Worm (Caenorhabditis elegans) whole organism, L4 larva: ENCODE data around the gene K01A6.5.

Experiments
- D1046.2 ChIP-seq: fragments of 200-800 bp; sonication (Bioruptor generic); IDR thresholded peaks from 2 replicates; pipeline ENCODE4 v1.3.6; 2022; ENCODE audit warnings: missing genetic modification characterization, missing compliant biosample characterization
- F10B5.3 ChIP-seq: sonication (generic microtip); optimal IDR thresholded peaks from 2 replicates; lab custom pipeline; 2016; ENCODE audit warnings: mild to moderate bottlenecking, missing genetic modification characterization, missing compliant biosample characterization
- F26F4.8 ChIP-seq: fragments of 200-800 bp; sonication (Bioruptor generic); conservative IDR thresholded peaks from 2 replicates; pipeline ENCODE4 v1.3.6; 2022; ENCODE audit warnings: missing genetic modification characterization, missing compliant biosample characterization
- F37D6.2 ChIP-seq: sonication (generic microtip); optimal IDR thresholded peaks from 2 replicates; lab custom pipeline; 2016; ENCODE audit warnings: mild to moderate bottlenecking, missing genetic modification characterization, missing compliant biosample characterization
- F44E2.7 ChIP-seq: fragments of 200-800 bp; sonication (Bioruptor generic); IDR thresholded peaks from 2 replicates; pipeline ENCODE4 v2.1.2; 2022; ENCODE audit warnings: missing genetic modification characterization, missing compliant biosample characterization
- Y48G9A.11 ChIP-seq: fragments of 200-800 bp; sonication (Bioruptor generic); IDR thresholded peaks from 2 replicates; pipeline ENCODE4 v1.3.6; 2022; ENCODE audit warnings: missing genetic modification reagents, missing genetic modification characterization, missing compliant biosample characterization
- ZK337.2 ChIP-seq: fragments of 200-800 bp; sonication (Bioruptor generic); IDR thresholded peaks from 2 replicates; pipeline ENCODE4 v1.3.6; 2022; ENCODE audit warnings: missing genetic modification reagents, missing genetic modification characterization, missing compliant biosample characterization
- aha-1 ChIP-seq: fragments of 150-350 bp; peaks from one replicate; lab custom pipeline; 2014; ENCODE audit warnings: missing biosample characterization, missing genetic modification characterization
- aly-2 ChIP-seq: sonication (generic microtip); optimal IDR thresholded peaks from 2 replicates; lab custom pipeline; 2018; ENCODE audit warnings: missing biosample characterization, missing genetic modification characterization
- arid-1 ChIP-seq: fragments of 200-800 bp; sonication (Bioruptor generic); conservative IDR thresholded peaks from 2 replicates; pipeline ENCODE4 v1.3.6; 2022; ENCODE audit warnings: missing genetic modification reagents, missing genetic modification characterization, missing compliant biosample characterization
- ceh-82 ChIP-seq: sonication (generic microtip); optimal IDR thresholded peaks from 2 replicates; lab custom pipeline; 2017; ENCODE audit warnings: missing biosample characterization, missing genetic modification characterization
- ctbp-1 ChIP-seq: fragments of 200-800 bp; sonication (Bioruptor generic); IDR thresholded peaks from 2 replicates; pipeline ENCODE4 v1.3.6; 2022; ENCODE audit warnings: missing genetic modification reagents, missing genetic modification characterization, missing compliant biosample characterization
- daf-8 ChIP-seq: fragments of 200-800 bp; sonication (Bioruptor generic); IDR thresholded peaks from 2 replicates; pipeline ENCODE4 v1.3.6; 2022; ENCODE audit warnings: missing genetic modification characterization, missing compliant biosample characterization
- duxl-1 ChIP-seq: sonication (generic microtip); optimal IDR thresholded peaks from 2 replicates; lab custom pipeline; 2016; ENCODE audit warnings: mild to moderate bottlenecking, missing genetic modification characterization, moderate library complexity, missing compliant biosample characterization; ENCODE audit not compliant: poor library complexity
- dve-1 ChIP-seq: sonication (generic microtip); optimal IDR thresholded peaks from 2 replicates; lab custom pipeline; 2017; ENCODE audit warnings: antibody characterized with exemption, mild to moderate bottlenecking, missing genetic modification characterization, missing compliant biosample characterization; ENCODE audit not compliant: insufficient read depth
- egl-27 ChIP-seq: sonication (generic microtip); optimal IDR thresholded peaks from 3 replicates; lab custom pipeline; 2017; ENCODE audit warnings: missing biosample characterization, missing genetic modification reagents, missing genetic modification characterization
- egl-43 ChIP-seq: fragments of 200-800 bp; sonication (Bioruptor generic); IDR thresholded peaks from 2 replicates; pipeline ENCODE4 v1.3.6; 2022; ENCODE audit warnings: missing genetic modification reagents, missing genetic modification characterization, missing compliant biosample characterization
- fkh-10 ChIP-seq: fragments of 150-350 bp; optimal IDR thresholded peaks from 2 replicates; lab custom pipeline; 2014; ENCODE audit warnings: missing biosample characterization, missing genetic modification reagents, missing genetic modification characterization
- gei-8 ChIP-seq: fragments of 200-800 bp; sonication (Bioruptor generic); optimal IDR thresholded peaks from 2 replicates; lab custom pipeline; 2018; ENCODE audit warnings: mild to moderate bottlenecking, missing genetic modification characterization, missing compliant biosample characterization
- hif-1 ChIP-seq, 2 experiments: sonication (generic microtip); optimal IDR thresholded peaks; 2 replicates each; lab custom pipeline; 2016 to 2017; ENCODE audit warnings: missing compliant biosample characterization in 2 of 2, missing genetic modification characterization in 2 of 2, missing genetic modification reagents in 2 of 2, missing genotype in 2 of 2, mild to moderate bottlenecking in 1 of 2
- hlh-30 ChIP-seq: sonication (generic microtip); optimal IDR thresholded peaks from 2 replicates; lab custom pipeline; 2017; ENCODE audit warnings: antibody characterized with exemption, mild to moderate bottlenecking, missing genetic modification characterization, missing compliant biosample characterization; ENCODE audit not compliant: insufficient read depth
- lin-15B ChIP-seq: fragments of 150-350 bp; sonication (generic microtip); optimal IDR thresholded peaks from 3 replicates; lab custom pipeline; 2014; ENCODE audit warnings: missing biosample characterization, missing genetic modification characterization
- lir-3 ChIP-seq: sonication (generic microtip); optimal IDR thresholded peaks from 2 replicates; lab custom pipeline; 2016; ENCODE audit warnings: mild to moderate bottlenecking, missing genetic modification characterization, missing compliant biosample characterization
- lsy-2 ChIP-seq, 2 experiments: fragments of 150-350 bp in 1 of 2; sonication (generic microtip) in 1 of 2; optimal IDR thresholded peaks; 2 replicates each; lab custom pipeline; 2014 to 2017; ENCODE audit warnings: missing biosample characterization in 2 of 2, missing genetic modification characterization in 2 of 2
- madf-5 ChIP-seq, 2 experiments: fragments of 200-800 bp; sonication (Bioruptor generic); IDR thresholded peaks; 2 replicates each; pipeline ENCODE4 v1.3.6; 2022; ENCODE audit warnings: missing compliant biosample characterization in 2 of 2, missing genetic modification characterization in 2 of 2
- madf-9 ChIP-seq: fragments of 200-800 bp; sonication (Bioruptor generic); conservative IDR thresholded peaks from 2 replicates; pipeline ENCODE4 v1.3.6; 2022; ENCODE audit warnings: missing genetic modification reagents, missing genetic modification characterization, missing compliant biosample characterization
- mdl-1 ChIP-seq, 2 experiments: fragments of 150-350 bp in 1 of 2; sonication (generic microtip) in 1 of 2; optimal IDR thresholded peaks; 2 replicates each; lab custom pipeline; 2014 to 2017; ENCODE audit warnings: missing biosample characterization in 2 of 2, missing genetic modification characterization in 2 of 2
- mdt-29 ChIP-seq: fragments of 200-800 bp; sonication (Bioruptor generic); IDR thresholded peaks from 2 replicates; pipeline ENCODE4 v1.3.6; 2022; ENCODE audit warnings: missing genetic modification reagents, missing genetic modification characterization, missing compliant biosample characterization
- mxl-2 ChIP-seq: fragments of 200-800 bp; sonication (Bioruptor generic); conservative IDR thresholded peaks from 2 replicates; pipeline ENCODE4 v1.3.6; 2022; ENCODE audit warnings: missing genetic modification reagents, missing genetic modification characterization, missing compliant biosample characterization
- nhr-10 ChIP-seq: fragments of 150-350 bp; optimal IDR thresholded peaks from 2 replicates; lab custom pipeline; 2014; ENCODE audit warnings: missing biosample characterization, missing genetic modification characterization
- nhr-102 ChIP-seq: sonication (generic microtip); optimal IDR thresholded peaks from 2 replicates; lab custom pipeline; 2016; ENCODE audit warnings: mild to moderate bottlenecking, missing genetic modification characterization, moderate library complexity, missing compliant biosample characterization
- nhr-11 ChIP-seq: fragments of 150-350 bp; optimal IDR thresholded peaks from 2 replicates; lab custom pipeline; 2014; ENCODE audit warnings: missing biosample characterization, missing genetic modification characterization
- nhr-28 ChIP-seq: fragments of 150-350 bp; optimal IDR thresholded peaks from 2 replicates; lab custom pipeline; 2014; ENCODE audit warnings: missing biosample characterization, missing genetic modification characterization
- nhr-41 ChIP-seq: fragments of 200-800 bp; sonication (Bioruptor generic); IDR thresholded peaks from 2 replicates; pipeline ENCODE4 v1.3.6; 2022; ENCODE audit warnings: missing genetic modification reagents, missing genetic modification characterization, missing compliant biosample characterization
- nhr-48 ChIP-seq: sonication (generic microtip); optimal IDR thresholded peaks from 2 replicates; lab custom pipeline; 2016; ENCODE audit warnings: mild to moderate bottlenecking, missing genetic modification characterization, missing compliant biosample characterization
- nhr-6 ChIP-seq: fragments of 150-350 bp; optimal IDR thresholded peaks from 2 replicates; lab custom pipeline; 2014; ENCODE audit warnings: missing biosample characterization, missing genetic modification characterization
- nhr-76 ChIP-seq: fragments of 150-350 bp; optimal IDR thresholded peaks from 2 replicates; lab custom pipeline; 2014; ENCODE audit warnings: missing biosample characterization, missing genetic modification characterization
- pha-4 ChIP-seq, 2 experiments: fragments of 150-350 bp in 1 of 2; fragments of 200-800 bp in 1 of 2; sonication (Bioruptor generic) in 1 of 2; IDR thresholded peaks in 1 of 2; optimal IDR thresholded peaks in 1 of 2; 2 replicates each; pipeline versions ENCODE4 v1.3.6 to Lab custom; 2014 to 2022; ENCODE audit warnings: missing genetic modification characterization in 2 of 2, missing genetic modification reagents in 2 of 2, missing biosample characterization in 1 of 2, missing compliant biosample characterization in 1 of 2
- php-3 ChIP-seq: fragments of 200-800 bp; sonication (Bioruptor generic); IDR thresholded peaks from 2 replicates; pipeline ENCODE4 v1.3.6; 2022; ENCODE audit warnings: missing genetic modification reagents, missing genetic modification characterization, missing compliant biosample characterization
- rbr-2 ChIP-seq: sonication (generic microtip); optimal IDR thresholded peaks from 2 replicates; lab custom pipeline; 2016; ENCODE audit warnings: missing genotype, missing genetic modification characterization, missing compliant biosample characterization
- sdz-12 ChIP-seq: fragments of 200-800 bp; sonication (Bioruptor generic); optimal IDR thresholded peaks from 2 replicates; lab custom pipeline; 2018; ENCODE audit warnings: mild to moderate bottlenecking, missing genetic modification characterization, missing compliant biosample characterization
- set-16 ChIP-seq: fragments of 200-800 bp; sonication (Bioruptor generic); IDR thresholded peaks from 2 replicates; pipeline ENCODE4 v1.3.6; 2022; ENCODE audit warnings: missing genetic modification reagents, missing genetic modification characterization, missing compliant biosample characterization
- tag-97 ChIP-seq: fragments of 200-800 bp; sonication (Bioruptor generic); IDR thresholded peaks from 2 replicates; pipeline ENCODE4 v1.3.6; 2022; ENCODE audit warnings: missing genetic modification characterization, missing compliant biosample characterization
- unc-39 ChIP-seq: sonication (generic microtip); optimal IDR thresholded peaks from 2 replicates; lab custom pipeline; 2017; ENCODE audit warnings: missing biosample characterization, missing genetic modification characterization
- unc-62 ChIP-seq, 3 experiments: fragments of 150-350 bp in 1 of 3; sonication (generic microtip); optimal IDR thresholded peaks in 2 of 3; peaks in 1 of 3; 1 replicate in 1 of 3; 2 replicates in 2 of 3; lab custom pipeline; 2014 to 2017; ENCODE audit warnings: missing biosample characterization in 3 of 3, missing genetic modification characterization in 3 of 3, missing genetic modification reagents in 3 of 3, missing genotype in 1 of 3
- zfp-2 ChIP-seq: sonication (generic microtip); optimal IDR thresholded peaks from 2 replicates; lab custom pipeline; 2016; ENCODE audit warnings: mild to moderate bottlenecking, missing genetic modification characterization, missing compliant biosample characterization
- zip-11 ChIP-seq: fragments of 200-800 bp; sonication (Bioruptor generic); IDR thresholded peaks from 2 replicates; pipeline ENCODE4 v1.3.6; 2022; ENCODE audit warnings: missing genetic modification characterization, missing compliant biosample characterization
- ztf-7 ChIP-seq: fragments of 150-350 bp; optimal IDR thresholded peaks from 2 replicates; lab custom pipeline; 2014; ENCODE audit warnings: missing biosample characterization, missing genetic modification characterization

The K01A6.5 gene

DNA sequence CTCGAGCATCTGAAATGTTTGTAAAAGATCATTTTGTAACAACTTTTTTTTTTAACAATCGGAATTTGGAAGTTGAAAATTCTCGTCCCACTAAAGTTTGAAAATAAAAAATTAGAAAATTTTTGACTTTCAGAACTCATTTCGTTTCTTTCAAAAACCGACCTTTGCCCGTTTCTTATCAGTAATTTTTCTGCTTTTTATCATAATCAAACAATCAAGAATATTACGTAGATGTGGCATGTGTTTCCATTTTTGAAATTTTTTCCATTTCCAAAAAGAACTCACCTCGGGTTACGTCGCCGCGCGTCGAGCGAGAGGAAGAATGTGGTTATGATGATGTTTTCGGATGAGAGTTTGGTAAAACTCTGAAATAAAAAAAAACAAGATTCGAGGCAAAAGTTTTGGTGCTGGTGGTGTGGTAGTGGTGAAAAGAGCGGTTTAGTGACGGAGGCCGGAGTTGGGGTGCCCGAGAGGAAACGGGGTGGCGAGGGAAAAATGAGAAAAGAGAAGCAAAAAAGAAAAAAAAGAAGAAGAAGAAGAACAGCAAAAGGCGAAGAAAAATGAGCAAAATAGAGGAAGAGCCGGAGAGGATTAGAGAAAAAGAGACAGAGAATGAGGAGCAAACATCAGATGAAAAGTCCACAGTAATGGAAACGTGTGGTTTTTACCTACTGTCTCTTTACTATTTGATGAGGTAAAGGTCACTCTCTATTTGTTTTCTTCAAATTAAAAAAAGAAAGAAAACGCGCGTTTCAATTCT, 18.4 kb downstream of the K01A6.5 start, which contains the start of gene T12A7.2 (continued):
- TF ChIP-seq mdt-29 (no peak), nhr-48 (tag; lab: Kevin White, UChicago) (no peak), F44E2.7 (no peak), mxl-2 (GFP tag; lab: Robert Waterston, UW) (no peak), duxl-1 (no peak), zip-11 (GFP tag; lab: Robert Waterston, UW) (no peak), ztf-7 (no peak), nhr-28 (no peak), set-16 (GFP tag; lab: Robert Waterston, UW) (peak; percentile 52), lin-15B (tag; lab: Kevin White, UChicago) (no peak), tag-97 (GFP tag; lab: Robert Waterston, UW) (no peak), madf-5 (GFP tag; IDR thresholded peaks at IDR 0.05; lab: Robert Waterston, UW) (no peak), lir-3 (tag; lab: Kevin White, UChicago) (no peak), unc-39 (tag; lab: Kevin White, UChicago) (no peak), F26F4.8 (no peak), madf-9 (GFP tag; lab: Robert Waterston, UW) (no peak), dve-1 (tag; lab: Kevin White, UChicago) (peak; percentile 24), nhr-102 (tag; lab: Kevin White, UChicago) (no peak), nhr-41 (GFP tag; lab: Robert Waterston, UW) (no peak), egl-43 (GFP tag; lab: Robert Waterston, UW) (no peak), ceh-82 (tag; lab: Kevin White, UChicago) (no peak), fkh-10 (GFP tag; lab: Kevin White, UChicago) (no peak), arid-1 (GFP tag; lab: Robert Waterston, UW) (no peak), Y48G9A.11 (GFP tag; lab: Robert Waterston, UW) (no peak), D1046.2 (GFP tag; lab: Robert Waterston, UW) (no peak), hif-1 (tag; optimal IDR thresholded peaks at IDR 0.05; lab: Kevin White, UChicago) (no peak), pha-4 (GFP tag; IDR thresholded peaks at IDR 0.05; lab: Robert Waterston, UW) (peak; percentile 38; the same call in 1 of the 2 replicates), pha-4 (tag; optimal IDR thresholded peaks at IDR 0.05; lab: Kevin White, UChicago) (peak; percentile 32), nhr-6 (tag; lab: Kevin White, UChicago) (no peak), ZK337.2 (GFP tag; lab: Robert Waterston, UW) (no peak), php-3 (GFP tag; lab: Robert Waterston, UW) (no peak), nhr-11 (no peak), F10B5.3 (no peak), gei-8 (no peak)
- TF ChIP-seq, all 104 proteins: peak for 6

DNA sequence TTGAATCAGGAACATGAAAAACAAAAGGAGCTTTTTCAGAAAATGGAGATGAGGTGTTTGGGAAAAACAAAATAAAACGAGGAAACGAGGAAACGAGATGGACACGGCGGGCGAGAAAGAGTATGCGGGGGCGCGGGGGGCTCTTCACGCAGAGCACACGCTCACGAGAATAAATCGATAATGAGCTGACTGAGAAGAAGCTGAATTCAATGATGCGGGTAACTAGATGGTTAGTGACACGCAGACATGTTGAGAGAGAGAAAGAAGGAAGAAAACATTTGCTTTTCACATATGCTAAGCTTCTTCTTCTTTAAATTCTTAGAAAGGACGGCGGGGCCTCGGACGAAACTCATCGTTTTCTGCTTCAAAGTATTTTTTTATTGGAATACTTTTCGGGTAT, 23.0 kb downstream of the K01A6.5 start:
- TF ChIP-seq zfp-2 (no peak), F10B5.3 (no peak), php-3 (GFP tag; lab: Robert Waterston, UW) (no peak), nhr-10 (tag; lab: Kevin White, UChicago) (no peak), ztf-7 (no peak), nhr-6 (tag; lab: Kevin White, UChicago) (no peak), hif-1 (tag; optimal IDR thresholded peaks at IDR 0.05; lab: Kevin White, UChicago) (peak in 1 of 2 experiments; percentile 41), unc-62 (GFP tag; optimal IDR thresholded peaks at IDR 0.05 in 1 of 2; lab: Kevin White, UChicago) (no peak), unc-62 (tag; optimal IDR thresholded peaks at IDR 0.05; lab: Kevin White, UChicago) (no peak), sdz-12 (no peak), arid-1 (GFP tag; lab: Robert Waterston, UW) (no peak), F44E2.7 (no peak), fkh-10 (GFP tag; lab: Kevin White, UChicago) (peak; percentile 88), hlh-30 (tag; lab: Kevin White, UChicago) (peak; percentile 71), egl-43 (GFP tag; lab: Robert Waterston, UW) (no peak), ctbp-1 (GFP tag; lab: Robert Waterston, UW) (peak; percentile 79), F37D6.2 (tag; lab: Kevin White, UChicago) (peak; percentile 48), rbr-2 (tag; lab: Kevin White, UChicago) (peak; percentile 73), egl-27 (no peak), aha-1 (tag; lab: Kevin White, UChicago) (peak; percentile 74), nhr-76 (tag; lab: Kevin White, UChicago) (no peak), daf-8 (GFP tag; lab: Robert Waterston, UW) (no peak), mdl-1 (tag; optimal IDR thresholded peaks at IDR 0.05; lab: Kevin White, UChicago) (peak in 1 of 2 experiments; percentile 58), aly-2 (tag; lab: Kevin White, UChicago) (no peak), lsy-2 (tag; optimal IDR thresholded peaks at IDR 0.05; lab: Kevin White, UChicago) (peak; percentile 21 to 43), nhr-11 (peak; percentile 20)
